Worm (Caenorhabditis elegans) whole organism, young adult: ENCODE measurements around the gene C47E12.10.

Source experiments
- B0261.1 ChIP-seq: sonication (generic microtip); optimal IDR thresholded peaks from 2 replicates; lab custom pipeline; 2016; ENCODE audit warnings: mild to moderate bottlenecking, missing genetic modification characterization, moderate library complexity, missing compliant biosample characterization
- B0336.3 ChIP-seq: fragments of 200-800 bp; sonication (Bioruptor generic); IDR thresholded peaks from 2 replicates; pipeline ENCODE4 v1.3.6; 2022; ENCODE audit warnings: missing genetic modification characterization, missing compliant biosample characterization
- F37B4.10 ChIP-seq: fragments of 200-800 bp; sonication (Bioruptor generic); IDR thresholded peaks from 2 replicates; pipeline ENCODE4 v1.3.6; 2022; ENCODE audit warnings: missing genetic modification characterization, missing compliant biosample characterization
- F39B2.1 ChIP-seq: fragments of 200-800 bp; sonication (Bioruptor generic); IDR thresholded peaks from 2 replicates; pipeline ENCODE4 v1.3.6; 2022; ENCODE audit warnings: missing genetic modification reagents, missing genetic modification characterization, missing compliant biosample characterization
- K11D2.4 ChIP-seq: fragments of 200-800 bp; sonication (Bioruptor generic); IDR thresholded peaks from 2 replicates; pipeline ENCODE4 v1.3.6; 2022; ENCODE audit warnings: missing genetic modification reagents, missing genetic modification characterization, missing compliant biosample characterization
- T26A5.8 ChIP-seq: sonication (generic microtip); optimal IDR thresholded peaks from 2 replicates; lab custom pipeline; 2016; ENCODE audit warnings: missing genetic modification characterization, missing compliant biosample characterization
- Y67H2A.10 ChIP-seq: fragments of 200-800 bp; sonication (Bioruptor generic); conservative IDR thresholded peaks from 2 replicates; pipeline ENCODE4 v1.3.6; 2022; ENCODE audit warnings: missing genetic modification reagents, missing genetic modification characterization, missing compliant biosample characterization
- ZK185.1 ChIP-seq: sonication (generic microtip); optimal IDR thresholded peaks from 2 replicates; lab custom pipeline; 2016; ENCODE audit warnings: mild to moderate bottlenecking, missing genetic modification characterization, missing compliant biosample characterization; ENCODE audit not compliant: poor library complexity, severe bottlenecking
- ama-1 ChIP-seq, 3 experiments: fragments of 150-350 bp in 1 of 3; sonication (generic microtip) in 2 of 3; optimal IDR thresholded peaks; 2 replicates each; lab custom pipeline; 2014 to 2018; ENCODE audit warnings: missing biosample characterization in 2 of 3, missing genetic modification characterization in 2 of 3, missing genetic modification reagents in 2 of 3
- aptf-3 ChIP-seq: fragments of 200-800 bp; sonication (Bioruptor generic); IDR thresholded peaks from 2 replicates; pipeline ENCODE4 v1.3.6; 2022; ENCODE audit warnings: missing genetic modification characterization, missing compliant biosample characterization
- atf-7 ChIP-seq: sonication (generic microtip); optimal IDR thresholded peaks from 2 replicates; lab custom pipeline; 2017; ENCODE audit warnings: mild to moderate bottlenecking, missing genetic modification characterization, missing compliant biosample characterization
- bed-2 ChIP-seq: fragments of 200-800 bp; sonication (Bioruptor generic); IDR thresholded peaks from 2 replicates; pipeline ENCODE4 v1.3.6; 2022; ENCODE audit warnings: missing genetic modification reagents, missing genetic modification characterization, missing compliant biosample characterization
- ceh-27 ChIP-seq: fragments of 200-800 bp; sonication (Bioruptor generic); optimal IDR thresholded peaks from 2 replicates; lab custom pipeline; 2018; ENCODE audit warnings: mild to moderate bottlenecking, missing genetic modification characterization, moderate library complexity, missing compliant biosample characterization
- ceh-40 ChIP-seq: fragments of 200-800 bp; sonication (Bioruptor generic); IDR thresholded peaks from 2 replicates; pipeline ENCODE4 v1.3.6; 2022; ENCODE audit warnings: missing genetic modification characterization, missing compliant biosample characterization
- ceh-58 ChIP-seq: fragments of 200-800 bp; sonication (Bioruptor generic); IDR thresholded peaks from 2 replicates; pipeline ENCODE4 v1.3.6; 2022; ENCODE audit warnings: missing genetic modification characterization, missing compliant biosample characterization
- ceh-79 ChIP-seq: sonication (generic microtip); optimal IDR thresholded peaks from 2 replicates; lab custom pipeline; 2017; ENCODE audit warnings: mild to moderate bottlenecking, missing genetic modification characterization, missing compliant biosample characterization
- chd-7 ChIP-seq: sonication (generic microtip); optimal IDR thresholded peaks from 2 replicates; lab custom pipeline; 2016; ENCODE audit warnings: mild to moderate bottlenecking, missing genetic modification characterization, moderate library complexity, missing compliant biosample characterization
- dox-1 ChIP-seq: fragments of 200-800 bp; sonication (Bioruptor generic); IDR thresholded peaks from 2 replicates; pipeline ENCODE4 v1.3.6; 2022; ENCODE audit warnings: missing genetic modification reagents, missing genetic modification characterization, missing compliant biosample characterization
- efl-1 ChIP-seq: fragments of 150-350 bp; optimal IDR thresholded peaks from 2 replicates; lab custom pipeline; 2014; ENCODE audit warnings: missing biosample characterization, missing genetic modification reagents, missing genetic modification characterization
- egl-18 ChIP-seq: fragments of 200-800 bp; sonication (Bioruptor generic); IDR thresholded peaks from 2 replicates; pipeline ENCODE4 v1.3.6; 2022; ENCODE audit warnings: missing genetic modification reagents, missing genetic modification characterization, missing compliant biosample characterization
- egl-44 ChIP-seq: fragments of 200-800 bp; sonication (Bioruptor generic); IDR thresholded peaks from 2 replicates; pipeline ENCODE4 v1.3.6; 2022; ENCODE audit warnings: missing genetic modification reagents, missing genetic modification characterization, missing compliant biosample characterization
- him-1 ChIP-seq: sonication (generic microtip); optimal IDR thresholded peaks from 2 replicates; lab custom pipeline; 2016; ENCODE audit warnings: missing genotype, missing genetic modification reagents, missing genetic modification characterization, missing compliant biosample characterization
- lag-1 ChIP-seq: fragments of 200-800 bp; sonication (Bioruptor generic); IDR thresholded peaks from 2 replicates; pipeline ENCODE4 v1.3.6; 2022; ENCODE audit warnings: missing genetic modification reagents, missing genetic modification characterization, missing compliant biosample characterization
- let-607 ChIP-seq, 2 experiments: fragments of 200-800 bp in 1 of 2; sonication (Bioruptor generic) in 1 of 2; sonication (generic microtip) in 1 of 2; optimal IDR thresholded peaks; 2 replicates each; lab custom pipeline; 2016 to 2018; ENCODE audit warnings: mild to moderate bottlenecking in 2 of 2, missing compliant biosample characterization in 2 of 2, missing genetic modification characterization in 2 of 2, moderate library complexity in 2 of 2, missing genotype in 1 of 2
- madf-3 ChIP-seq: fragments of 200-800 bp; sonication (Bioruptor generic); IDR thresholded peaks from 2 replicates; pipeline ENCODE4 v1.3.6; 2022; ENCODE audit warnings: missing genetic modification reagents, missing genetic modification characterization, missing compliant biosample characterization
- mcd-1 ChIP-seq: fragments of 200-800 bp; sonication (Bioruptor generic); IDR thresholded peaks from 2 replicates; pipeline ENCODE4 v1.3.6; 2022; ENCODE audit warnings: missing genetic modification reagents, missing genetic modification characterization, missing compliant biosample characterization
- mel-28 ChIP-seq: sonication (generic microtip); optimal IDR thresholded peaks from 2 replicates; lab custom pipeline; 2016; ENCODE audit warnings: borderline replicate concordance, mild to moderate bottlenecking, missing genetic modification characterization, missing compliant biosample characterization
- mes-4 ChIP-seq: sonication (generic microtip); optimal IDR thresholded peaks from 2 replicates; lab custom pipeline; 2016; ENCODE audit warnings: missing genotype, missing genetic modification characterization, missing compliant biosample characterization
- mxl-1 ChIP-seq: sonication (generic microtip); optimal IDR thresholded peaks from 2 replicates; lab custom pipeline; 2016; ENCODE audit warnings: missing genetic modification characterization, missing compliant biosample characterization
- nfyb-1 ChIP-seq: fragments of 200-800 bp; sonication (Bioruptor generic); IDR thresholded peaks from 2 replicates; pipeline ENCODE4 v1.3.6; 2022; ENCODE audit warnings: missing genetic modification reagents, missing genetic modification characterization, missing compliant biosample characterization
- nhr-120 ChIP-seq: fragments of 200-800 bp; sonication (Bioruptor generic); IDR thresholded peaks from 2 replicates; pipeline ENCODE4 v1.3.6; 2022; ENCODE audit warnings: missing genetic modification characterization, missing compliant biosample characterization
- nhr-179 ChIP-seq: sonication (generic microtip); optimal IDR thresholded peaks from 2 replicates; lab custom pipeline; 2016; ENCODE audit warnings: mild to moderate bottlenecking, missing genetic modification characterization, missing compliant biosample characterization
- nhr-27 ChIP-seq: fragments of 200-800 bp; sonication (Bioruptor generic); optimal IDR thresholded peaks from 2 replicates; lab custom pipeline; 2018; ENCODE audit warnings: mild to moderate bottlenecking, missing genetic modification characterization, moderate library complexity, missing compliant biosample characterization
- nhr-90 ChIP-seq: sonication (generic microtip); optimal IDR thresholded peaks from 2 replicates; lab custom pipeline; 2016; ENCODE audit warnings: missing genotype, mild to moderate bottlenecking, missing genetic modification characterization, missing compliant biosample characterization
- repo-1 ChIP-seq: sonication (generic microtip); optimal IDR thresholded peaks from 2 replicates; lab custom pipeline; 2017; ENCODE audit warnings: mild to moderate bottlenecking, missing genetic modification characterization, missing compliant biosample characterization
- snpc-3.4 ChIP-seq: sonication (generic microtip); optimal IDR thresholded peaks from 2 replicates; lab custom pipeline; 2017; ENCODE audit warnings: missing genetic modification characterization, mild to moderate bottlenecking, missing compliant biosample characterization, antibody characterized with exemption, moderate library complexity, missing genotype, missing genetic modification reagents
- somi-1 ChIP-seq: fragments of 200-800 bp; sonication (Bioruptor generic); optimal IDR thresholded peaks from 2 replicates; lab custom pipeline; 2018; ENCODE audit warnings: mild to moderate bottlenecking, missing genetic modification characterization, missing compliant biosample characterization
- sptf-2 ChIP-seq: fragments of 200-800 bp; sonication (Bioruptor generic); optimal IDR thresholded peaks from 2 replicates; lab custom pipeline; 2018; ENCODE audit warnings: mild to moderate bottlenecking, missing genetic modification characterization, missing compliant biosample characterization
- tbx-9 ChIP-seq: sonication (generic microtip); optimal IDR thresholded peaks from 2 replicates; lab custom pipeline; 2016; ENCODE audit warnings: borderline replicate concordance, missing genetic modification characterization, inconsistent platforms, missing compliant biosample characterization
- tlf-1 ChIP-seq: fragments of 200-800 bp; sonication (Bioruptor generic); optimal IDR thresholded peaks from 2 replicates; lab custom pipeline; 2018; ENCODE audit warnings: mild to moderate bottlenecking, missing genetic modification characterization, missing compliant biosample characterization
- ztf-18 ChIP-seq: sonication (generic microtip); optimal IDR thresholded peaks from 2 replicates; lab custom pipeline; 2016; ENCODE audit warnings: missing genotype, mild to moderate bottlenecking, missing genetic modification characterization, missing compliant biosample characterization
- ztf-25 ChIP-seq: fragments of 200-800 bp; sonication (Bioruptor generic); IDR thresholded peaks from 2 replicates; pipeline ENCODE4 v1.3.6; 2022; ENCODE audit warnings: missing genetic modification reagents, missing genetic modification characterization, missing compliant biosample characterization
- ztf-26 ChIP-seq: sonication (generic microtip); optimal IDR thresholded peaks from 2 replicates; lab custom pipeline; 2017; ENCODE audit warnings: missing genetic modification characterization, missing compliant biosample characterization

C47E12.10 gene

DNA sequence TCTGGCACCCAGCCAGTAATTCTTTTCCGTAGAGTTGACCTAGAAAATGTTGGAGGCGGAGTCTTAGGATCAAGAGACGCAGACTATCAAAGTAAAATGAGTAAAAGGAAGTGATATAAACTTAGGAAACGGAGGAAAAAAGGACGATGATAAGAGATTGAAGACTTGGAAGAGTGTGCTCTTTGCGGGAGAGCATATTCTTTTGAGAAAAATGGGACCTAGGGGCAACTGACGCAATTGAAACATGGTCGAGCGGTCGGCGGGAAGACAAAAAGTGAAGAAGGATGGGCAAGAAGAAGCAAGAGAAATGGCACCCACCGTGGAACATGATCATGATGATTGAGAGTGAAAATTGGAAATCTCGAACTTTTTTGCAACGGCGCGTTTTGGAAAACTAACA lies 24.6 kb upstream of the C47E12.10 start (continued):
- TF ChIP-seq atf-7 (tag; lab: Kevin White, UChicago) = no peak
- no peak for TF ChIP-seq tbx-9 (tag; lab: Kevin White, UChicago)
- no peak for TF ChIP-seq K11D2.4
- TF ChIP-seq, all 124 proteins: peak for 0

- TF ChIP-seq nhr-120 (GFP tag; lab: Robert Waterston, UW) (no peak), ztf-26 (no peak), B0336.3 (no peak), sptf-2 (GFP tag; lab: Kevin White, UChicago) (no peak), nhr-90 (tag; lab: Kevin White, UChicago) (no peak), egl-18 (no peak), egl-44 (GFP tag; lab: Robert Waterston, UW) (no peak), ztf-25 (no peak), nhr-27 (tag; lab: Kevin White, UChicago) (no peak), ZK185.1 (tag; lab: Kevin White, UChicago) (no peak), ceh-79 (tag; lab: Kevin White, UChicago) (no peak), aptf-3 (GFP tag; lab: Robert Waterston, UW) (no peak), mes-4 (tag; lab: Kevin White, UChicago) (no peak), chd-7 (tag; lab: Kevin White, UChicago) (no peak), repo-1 (tag; lab: Kevin White, UChicago) (no peak), bed-2 (no peak)
These were observed 19.3 kb upstream of the C47E12.10 start, which contains the start of gene gon-1 for ce11 chrIV:9953333-9953732. TSS of gene gon-1 (minus strand) at chrIV:9953433.

DNA sequence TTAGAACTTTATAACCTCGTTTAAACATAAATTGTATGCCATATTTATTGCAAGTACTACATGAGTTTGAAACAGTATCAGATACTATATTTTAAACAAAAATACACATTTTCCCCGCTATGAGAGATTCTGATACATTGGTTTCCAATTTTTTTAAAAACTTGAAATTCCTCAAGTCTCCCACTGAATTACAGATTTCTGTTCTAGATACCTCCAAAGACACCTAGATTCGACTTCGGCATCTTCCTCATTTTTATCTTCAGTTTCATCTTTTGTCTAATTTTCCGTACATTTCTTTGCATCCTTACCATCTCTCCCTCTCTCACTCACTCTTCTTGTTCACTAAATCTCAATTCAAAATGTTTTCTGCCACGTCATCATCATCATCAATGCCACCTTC lies 8.7 kb upstream of the C47E12.10 start, which contains the start of gene T13H10.2:
TSS of gene T13H10.2 (plus strand) at position 301 of the 400 bp plus-strand sequence.
- TF ChIP-seq chd-7 (tag; lab: Kevin White, UChicago) (no peak), T26A5.8 (no peak), him-1 (tag; lab: Kevin White, UChicago) (no peak), somi-1 (GFP tag; lab: Kevin White, UChicago) (no peak), mel-28 (tag; lab: Kevin White, UChicago) (no peak), efl-1 (GFP tag; lab: Kevin White, UChicago) (no peak), mcd-1 (no peak), snpc-3.4 (no peak), egl-44 (GFP tag; lab: Robert Waterston, UW) (no peak)

- TF ChIP-seq nfyb-1 (GFP tag; lab: Robert Waterston, UW) (no peak), lag-1 (GFP tag; lab: Robert Waterston, UW) (no peak), let-607 (tag; optimal IDR thresholded peaks at IDR 0.05; lab: Kevin White, UChicago) (no peak), ceh-27 (GFP tag; lab: Kevin White, UChicago) (no peak), F39B2.1 (GFP tag; lab: Robert Waterston, UW) (no peak), nhr-120 (GFP tag; lab: Robert Waterston, UW) (no peak)
These were observed 3.5 kb upstream of the C47E12.10 start, which contains the start of the genes kin-5 and C47E12.11 for ce11 chrIV:9969081-9969480. TSS of gene kin-5 (minus strand) at chrIV:9969181. TSS of gene C47E12.11 (plus strand) at chrIV:9969400.

- TF ChIP-seq madf-3 (GFP tag; lab: Robert Waterston, UW) (no peak), let-607 (tag; optimal IDR thresholded peaks at IDR 0.05; lab: Kevin White, UChicago) (no peak), ztf-18 (tag; lab: Kevin White, UChicago) (no peak), ceh-58 (GFP tag; lab: Robert Waterston, UW) (no peak), ceh-27 (GFP tag; lab: Kevin White, UChicago) (no peak), mxl-1 (tag; lab: Kevin White, UChicago) (no peak), ceh-40 (GFP tag; lab: Robert Waterston, UW) (no peak), aptf-3 (GFP tag; lab: Robert Waterston, UW) (no peak), mcd-1 (no peak), dox-1 (GFP tag; lab: Robert Waterston, UW) (no peak), sptf-2 (GFP tag; lab: Kevin White, UChicago) (no peak), F37B4.10 (GFP tag; lab: Robert Waterston, UW) (no peak), B0261.1 (tag; lab: Kevin White, UChicago) (no peak), tlf-1 (GFP tag; lab: Kevin White, UChicago) (no peak), Y67H2A.10 (GFP tag; lab: Robert Waterston, UW) (no peak), nhr-179 (tag; lab: Kevin White, UChicago) (no peak), ama-1 (optimal IDR thresholded peaks at IDR 0.05; lab: Kevin White, UChicago) (no peak), ama-1 (GFP tag; optimal IDR thresholded peaks at IDR 0.05; lab: Kevin White, UChicago) (no peak)
These were observed 1.8 kb downstream of the C47E12.10 start, which contains the start of gene C47E12.9 for ce11 chrIV:9974392-9974791. TSS of gene C47E12.9 (plus strand) at chrIV:9974692.
